Fruit fly (Drosophila melanogaster): ENCODE measurements around the gene ey.

Gene ey

DNA sequence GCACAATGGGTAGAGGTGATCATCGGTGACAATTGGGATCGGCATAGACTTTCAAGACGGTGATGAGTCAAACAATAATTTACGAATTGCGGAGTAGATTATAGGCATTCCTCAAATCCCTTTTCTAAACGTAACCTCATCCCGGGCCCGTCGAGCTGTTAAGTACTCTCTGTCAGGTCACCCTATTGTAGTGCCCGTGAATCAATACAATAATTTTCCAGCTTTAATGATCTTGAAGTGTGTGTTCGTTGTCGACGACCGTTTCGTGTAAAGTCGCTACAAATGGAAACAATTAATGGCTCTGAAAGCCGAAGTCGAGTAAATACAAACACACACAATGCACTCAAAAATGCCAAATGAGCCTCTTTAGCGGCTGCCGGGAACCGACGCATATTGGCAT is 11.2 kb downstream of the ey start:
- TF ChIP-seq CTCF (optimal IDR thresholded peaks at IDR 0.05): no peak
- no peak for TF ChIP-seq CG8478 (optimal IDR thresholded peaks at IDR 0.05)

DNA sequence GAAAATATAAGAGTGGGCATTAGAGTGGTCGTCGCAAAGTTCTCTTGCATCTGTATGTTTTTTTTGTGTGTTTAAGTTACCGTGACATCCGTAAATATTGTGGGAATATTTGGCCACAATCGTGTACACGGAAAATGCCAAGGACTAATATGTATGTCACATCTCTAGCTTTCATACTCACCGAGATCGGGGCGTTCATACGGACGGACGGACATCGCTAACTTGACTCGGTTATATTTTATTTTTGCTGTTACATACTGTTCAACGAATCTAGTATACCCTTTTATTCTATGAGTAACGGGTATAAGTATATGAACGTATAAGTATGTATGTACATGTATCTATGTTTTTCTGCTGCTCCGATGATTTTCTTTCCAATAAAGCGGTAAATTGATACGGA is 12.2 kb downstream of the ey start:
- no peak for TF ChIP-seq CTCF (optimal IDR thresholded peaks at IDR 0.05)

dm6 chr4:712897-713296 is 15.4 kb downstream of the ey start:
- TF ChIP-seq CTCF (optimal IDR thresholded peaks at IDR 0.05) (no peak), CG8478 (optimal IDR thresholded peaks at IDR 0.05) (no peak)

- TF ChIP-seq CG8478 (optimal IDR thresholded peaks at IDR 0.05) (no peak), CTCF (optimal IDR thresholded peaks at IDR 0.05) (peak; percentile 90 to 92)
These were observed 21.1 kb downstream of the ey start for dm6 chr4:718614-719013.

DNA sequence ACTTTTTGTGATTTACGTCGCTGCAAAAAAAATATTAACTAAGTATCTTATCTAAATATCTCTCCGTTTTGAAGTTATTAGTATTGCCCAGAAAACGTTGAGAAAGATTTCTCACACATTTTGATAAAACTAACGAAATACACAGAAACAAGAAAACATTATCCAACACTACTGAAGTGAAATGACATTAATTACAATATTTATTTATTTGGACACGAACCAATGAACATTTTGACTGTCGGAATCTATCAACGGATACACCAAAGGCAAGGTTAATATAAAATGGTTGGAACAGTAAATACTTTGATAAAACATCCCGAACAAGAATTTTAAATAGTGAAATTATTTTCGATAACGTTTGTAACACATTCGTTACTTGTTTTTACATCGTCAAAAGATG is 24.3 kb downstream of the ey start:
- TF ChIP-seq CG8478 (optimal IDR thresholded peaks at IDR 0.05) (no peak), CTCF (optimal IDR thresholded peaks at IDR 0.05) (peak in 1 of 2 experiments; percentile 59)

DNA sequence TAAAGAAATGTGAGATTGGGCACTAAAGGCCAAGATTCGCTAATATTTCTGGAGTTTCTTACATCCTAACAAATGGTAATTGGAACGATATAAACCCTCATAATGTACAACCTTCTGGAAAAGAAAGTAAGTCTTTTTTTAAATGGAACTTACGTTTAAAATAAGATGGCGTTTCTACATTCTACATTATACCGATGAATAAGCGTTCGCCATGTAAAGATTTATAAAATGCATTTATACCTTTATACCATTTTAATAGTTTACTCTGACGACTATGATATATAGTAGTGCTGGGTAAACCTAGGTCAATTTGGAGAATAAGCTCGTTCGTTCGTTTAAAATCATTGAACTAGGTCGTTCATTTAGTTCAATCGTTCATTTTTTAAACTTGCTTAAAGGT is 24.8 kb downstream of the ey start:
- TF ChIP-seq CTCF (optimal IDR thresholded peaks at IDR 0.05) (no peak), CG8478 (optimal IDR thresholded peaks at IDR 0.05) (no peak)

- TF ChIP-seq CTCF (optimal IDR thresholded peaks at IDR 0.05): no peak
- no peak for TF ChIP-seq CG8478 (optimal IDR thresholded peaks at IDR 0.05)
These were observed 25.4 kb downstream of the ey start for dm6 chr4:722904-723303.

dm6 chr4:724140-724539 is 26.7 kb downstream of the ey start, which contains the start of gene bt:
Gene bt, plus strand, starts transcription at chr4:724400.
- TF ChIP-seq CG8478 (optimal IDR thresholded peaks at IDR 0.05) (no peak), CTCF (optimal IDR thresholded peaks at IDR 0.05) (no peak)

DNA sequence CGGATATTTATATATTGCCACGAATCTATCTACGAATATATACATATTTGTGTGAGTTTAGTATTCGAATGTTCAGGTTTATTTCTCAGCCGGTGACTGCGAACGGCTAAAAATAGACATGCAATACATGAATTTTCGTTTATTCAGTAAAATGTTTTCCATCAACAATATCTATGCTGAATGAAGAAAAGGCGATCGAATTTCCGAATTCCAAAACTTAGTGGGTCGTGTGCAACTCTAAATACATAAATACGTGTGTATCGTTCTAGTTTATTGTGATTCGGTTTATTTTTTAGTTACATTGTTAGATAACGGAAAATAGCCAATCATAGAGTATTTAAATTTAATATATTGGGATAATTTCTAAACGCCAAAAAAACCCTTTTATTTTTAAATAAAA is 27.6 kb downstream of the ey start:
- TF ChIP-seq CG8478 (optimal IDR thresholded peaks at IDR 0.05) (no peak), CTCF (optimal IDR thresholded peaks at IDR 0.05) (no peak)

All from S2 (cell line).